Fruit fly (Drosophila melanogaster) whole organism, pupa: ENCODE results near the gene CG12239.
A peak's percentile ranks its signal among the peaks of the same experiment; 100 is the strongest.

Experiments
- CG10348 ChIP-seq: fragments of 200-800 bp; sonication (Bioruptor generic); IDR thresholded peaks from 2 replicates; pipeline ENCODE4 v1.3.6; 2022; ENCODE audit warnings: missing biosample characterization, missing genetic modification characterization
- CG12605 ChIP-seq: fragments of 200-800 bp; sonication (Bioruptor generic); IDR thresholded peaks from 2 replicates; pipeline ENCODE4 v1.3.6; 2022; ENCODE audit warnings: missing biosample characterization, missing genetic modification characterization
- CG13204 ChIP-seq: fragments of 200-800 bp; sonication (Bioruptor generic); optimal IDR thresholded peaks from 2 replicates; lab custom pipeline; 2018; ENCODE audit warnings: missing biosample characterization, mild to moderate bottlenecking, missing genetic modification characterization, moderate library complexity
- CG14655 ChIP-seq: fragments of 200-800 bp; sonication (Bioruptor generic); optimal IDR thresholded peaks from 3 replicates; lab custom pipeline; 2017; ENCODE audit warnings: mild to moderate bottlenecking, missing biosample characterization, missing genetic modification reagents, missing genetic modification characterization
- CG15710 ChIP-seq: fragments of 200-800 bp; sonication (Bioruptor generic); optimal IDR thresholded peaks from 2 replicates; lab custom pipeline; 2018; ENCODE audit warnings: missing biosample characterization, mild to moderate bottlenecking, missing genetic modification characterization, moderate library complexity
- CG17806 ChIP-seq: fragments of 200-800 bp; sonication (Bioruptor generic); optimal IDR thresholded peaks from 2 replicates; lab custom pipeline; 2018; ENCODE audit warnings: missing biosample characterization, mild to moderate bottlenecking, missing genetic modification characterization, moderate library complexity
- CG32121 ChIP-seq: fragments of 200-800 bp; sonication (Bioruptor generic); IDR thresholded peaks from 2 replicates; pipeline ENCODE4 v1.3.6; 2022; ENCODE audit warnings: missing biosample characterization, missing genetic modification characterization
- CG34367 ChIP-seq: fragments of 200-800 bp; sonication (Bioruptor generic); optimal IDR thresholded peaks from 2 replicates; lab custom pipeline; 2018; ENCODE audit warnings: missing biosample characterization, mild to moderate bottlenecking, missing genetic modification characterization
- CG4496 ChIP-seq: fragments of 200-800 bp; sonication (Bioruptor generic); IDR thresholded peaks from 3 replicates; pipeline ENCODE4 v1.3.6; 2022; ENCODE audit warnings: missing biosample characterization, missing genetic modification characterization
- CG8159 ChIP-seq: fragments of 200-800 bp; sonication (Bioruptor generic); optimal IDR thresholded peaks from 3 replicates; lab custom pipeline; 2018; ENCODE audit warnings: missing biosample characterization, mild to moderate bottlenecking, missing genetic modification characterization, moderate library complexity
- CG8301 ChIP-seq: fragments of 200-800 bp; sonication (Bioruptor generic); optimal IDR thresholded peaks from 2 replicates; lab custom pipeline; 2018; ENCODE audit warnings: missing biosample characterization, mild to moderate bottlenecking, missing genetic modification characterization
- CG9948 ChIP-seq: fragments of 200-800 bp; sonication (Bioruptor generic); optimal IDR thresholded peaks from 2 replicates; lab custom pipeline; 2018; ENCODE audit warnings: missing biosample characterization, mild to moderate bottlenecking, missing genetic modification characterization, moderate library complexity
- D1 ChIP-seq: fragments of 200-800 bp; sonication (Bioruptor generic); optimal IDR thresholded peaks from 2 replicates; lab custom pipeline; 2018; ENCODE audit warnings: missing biosample characterization, mild to moderate bottlenecking, missing genetic modification characterization, moderate library complexity
- EcR ChIP-seq: fragments of 200-800 bp; sonication (Bioruptor generic); optimal IDR thresholded peaks from 3 replicates; lab custom pipeline; 2019; ENCODE audit warnings: missing biosample characterization, missing genetic modification characterization, mild to moderate bottlenecking, moderate library complexity, missing genetic modification reagents
- Ets98B ChIP-seq: fragments of 200-800 bp; sonication (Bioruptor generic); IDR thresholded peaks from 2 replicates; pipeline ENCODE4 v1.3.6; 2022; ENCODE audit warnings: missing biosample characterization, missing genetic modification characterization
- Pif1B ChIP-seq: fragments of 200-800 bp; sonication (Bioruptor generic); optimal IDR thresholded peaks from 3 replicates; lab custom pipeline; 2016; ENCODE audit warnings: missing biosample characterization, missing genetic modification characterization
- Snoo ChIP-seq: fragments of 200-800 bp; sonication (Bioruptor generic); optimal IDR thresholded peaks from 3 replicates; lab custom pipeline; 2017; ENCODE audit warnings: missing biosample characterization, mild to moderate bottlenecking, missing genetic modification characterization, inconsistent platforms
- fd96Ca ChIP-seq: fragments of 200-800 bp; sonication (Bioruptor generic); IDR thresholded peaks from 3 replicates; pipeline ENCODE4 v1.3.6; 2022; ENCODE audit warnings: missing biosample characterization, missing genetic modification characterization
- gl ChIP-seq: fragments of 200-800 bp; sonication (Bioruptor generic); optimal IDR thresholded peaks from 2 replicates; lab custom pipeline; 2018; ENCODE audit warnings: missing biosample characterization, mild to moderate bottlenecking, missing genetic modification characterization
- rn ChIP-seq: fragments of 200-800 bp; sonication (Bioruptor generic); IDR thresholded peaks from 2 replicates; pipeline ENCODE4 v1.3.6; 2022; ENCODE audit warnings: missing biosample characterization, missing genetic modification characterization

CG12239 gene

dm6 chrX:5789187-5789586 is 2.8 kb upstream of the CG12239 start, which contains the start of gene CG15767:
Gene CG15767, plus strand, starts transcription at chrX:5789487.
- no peak for TF ChIP-seq CG10348 (GFP tag; lab: Robert Waterston, UW)
- no peak for TF ChIP-seq EcR (GFP tag; lab: Kevin White, UChicago)
- no peak for TF ChIP-seq fd96Ca (GFP tag; lab: Robert Waterston, UW)
- no peak for TF ChIP-seq Pif1B (GFP tag; lab: Kevin White, UChicago)
- no peak for TF ChIP-seq Ets98B (GFP tag; lab: Robert Waterston, UW)
- no peak for TF ChIP-seq CG9948 (tag; lab: Kevin White, UChicago)
- TF ChIP-seq Snoo (tag; lab: Kevin White, UChicago) = no peak
- no peak for TF ChIP-seq rn (GFP tag; lab: Robert Waterston, UW)
- no peak for TF ChIP-seq CG14655 (GFP tag; lab: Kevin White, UChicago)
- TF ChIP-seq CG15710 = no peak
- no peak for TF ChIP-seq gl (tag; lab: Kevin White, UChicago)
- TF ChIP-seq D1 (tag; lab: Kevin White, UChicago) = no peak
- no peak for TF ChIP-seq CG32121 (GFP tag; lab: Robert Waterston, UW)
- no peak for TF ChIP-seq CG4496 (GFP tag; lab: Robert Waterston, UW)
- no peak for TF ChIP-seq CG17806 (tag; lab: Kevin White, UChicago)
- TF ChIP-seq CG8159 (tag; lab: Kevin White, UChicago) = no peak

- TF ChIP-seq CG4496 (GFP tag; lab: Robert Waterston, UW) (peak; percentile 21; the same call in 1 of the 3 replicates), CG34367 (no peak)
Observed at dm6 chrX:5800634-5801033, 8.7 kb downstream of the CG12239 start.

dm6 chrX:5804377-5804776 is 12.4 kb downstream of the CG12239 start, which contains the start of gene Cpr5C:
Gene Cpr5C, plus strand, starts transcription at chrX:5804677.
- TF ChIP-seq rn (GFP tag; lab: Robert Waterston, UW) (no peak), fd96Ca (GFP tag; lab: Robert Waterston, UW) (no peak)

dm6 chrX:5808654-5809053 is 16.7 kb downstream of the CG12239 start, which contains the start of gene Prosbeta2R1:
Gene Prosbeta2R1, plus strand, starts transcription at chrX:5808954.
- TF ChIP-seq CG14655 (GFP tag; lab: Kevin White, UChicago) = no peak
- TF ChIP-seq CG13204 (GFP tag; lab: Kevin White, UChicago) = no peak
- TF ChIP-seq fd96Ca (GFP tag; lab: Robert Waterston, UW) = no peak
- no peak for TF ChIP-seq D1 (tag; lab: Kevin White, UChicago)
- TF ChIP-seq CG32121 (GFP tag; lab: Robert Waterston, UW) = no peak
- no peak for TF ChIP-seq CG8159 (tag; lab: Kevin White, UChicago)
- no peak for TF ChIP-seq CG15710
- TF ChIP-seq CG9948 (tag; lab: Kevin White, UChicago) = no peak
- TF ChIP-seq CG17806 (tag; lab: Kevin White, UChicago) = no peak
- no peak for TF ChIP-seq CG34367
- TF ChIP-seq CG12605 = no peak
- no peak for TF ChIP-seq Snoo (tag; lab: Kevin White, UChicago)
- TF ChIP-seq CG4496 (GFP tag; lab: Robert Waterston, UW) = no peak

dm6 chrX:5812877-5813276 is 20.9 kb downstream of the CG12239 start, which contains the start of gene CG44329:
Gene CG44329, minus strand, starts transcription at chrX:5812977.
- TF ChIP-seq CG15710 = no peak
- TF ChIP-seq CG10348 (GFP tag; lab: Robert Waterston, UW) = no peak
- TF ChIP-seq fd96Ca (GFP tag; lab: Robert Waterston, UW) = no peak
- no peak for TF ChIP-seq CG17806 (tag; lab: Kevin White, UChicago)
- TF ChIP-seq D1 (tag; lab: Kevin White, UChicago) = no peak

- TF ChIP-seq CG4496 (GFP tag; lab: Robert Waterston, UW) (no peak), gl (tag; lab: Kevin White, UChicago) (no peak), Ets98B (GFP tag; lab: Robert Waterston, UW) (no peak), CG34367 (no peak), rn (GFP tag; lab: Robert Waterston, UW) (no peak), fd96Ca (GFP tag; lab: Robert Waterston, UW) (no peak), EcR (GFP tag; lab: Kevin White, UChicago) (no peak), CG32121 (GFP tag; lab: Robert Waterston, UW) (no peak), Snoo (tag; lab: Kevin White, UChicago) (no peak), CG8159 (tag; lab: Kevin White, UChicago) (no peak)
- TF ChIP-seq, all 21 proteins: peak for 0
Observed at dm6 chrX:5815720-5816119, 23.8 kb downstream of the CG12239 start, which contains the start of gene AgmNAT. Gene AgmNAT, minus strand, starts transcription at chrX:5815820.

- no peak for TF ChIP-seq CG4496 (GFP tag; lab: Robert Waterston, UW)
- TF ChIP-seq CG10348 (GFP tag; lab: Robert Waterston, UW) = no peak
- no peak for TF ChIP-seq CG8301 (tag; lab: Kevin White, UChicago)
- TF ChIP-seq Ets98B (GFP tag; lab: Robert Waterston, UW) = no peak
- TF ChIP-seq CG34367 = no peak
- TF ChIP-seq CG14655 (GFP tag; lab: Kevin White, UChicago) = no peak
- no peak for TF ChIP-seq D1 (tag; lab: Kevin White, UChicago)
- no peak for TF ChIP-seq CG8159 (tag; lab: Kevin White, UChicago)
- TF ChIP-seq CG9948 (tag; lab: Kevin White, UChicago) = no peak
- no peak for TF ChIP-seq EcR (GFP tag; lab: Kevin White, UChicago)
- TF ChIP-seq, all 21 proteins: peak for 0
Observed at dm6 chrX:5817191-5817590, 25.3 kb downstream of the CG12239 start.
